Fruit fly (Drosophila melanogaster): ENCODE data around the gene CG31229.

The CG31229 gene

DNA sequence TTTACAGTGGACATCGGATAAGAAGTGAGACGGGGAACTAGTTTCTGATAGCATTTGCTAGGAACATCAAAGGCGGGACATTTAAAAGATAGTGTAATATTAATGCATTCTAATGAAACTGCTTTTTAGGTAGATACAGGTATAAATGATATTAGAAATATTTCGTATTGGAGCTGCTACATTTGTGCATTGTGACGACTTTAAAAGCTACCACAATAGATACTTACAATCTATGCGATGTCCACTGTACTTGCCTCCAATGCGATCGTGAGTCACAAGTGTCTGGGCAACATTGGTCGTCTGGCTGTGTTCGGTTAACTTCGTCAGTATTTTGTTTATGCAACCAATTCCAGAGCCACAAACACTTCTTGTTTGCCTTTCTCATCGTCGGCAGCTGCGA, 2.2 kb downstream of the CG31229 start (continued):
- TF ChIP-seq fd64A (GFP tag; optimal IDR thresholded peaks at IDR 0.05) (no peak), dysf (GFP tag; IDR thresholded peaks at IDR 0.05) (peak; percentile 48; the same call in 1 of the 3 replicates), zfh1 (GFP tag; IDR thresholded peaks at IDR 0.05) (no peak), CG18619 (GFP tag; optimal IDR thresholded peaks at IDR 0.05) (no peak), Blimp-1 (GFP tag; optimal IDR thresholded peaks at IDR 0.05) (peak; percentile 5), tap (tag; optimal IDR thresholded peaks at IDR 0.05) (peak; percentile 12), CG6689 (GFP tag; IDR thresholded peaks at IDR 0.05) (peak; percentile 18; the same call in 1 of the 2 replicates), CG9932 (GFP tag; IDR thresholded peaks at IDR 0.05) (0 out of 2 replicates have a peak, but pooled peaks have one; percentile 24), vfl (GFP tag; optimal IDR thresholded peaks at IDR 0.05) (no peak), CG10979 (tag; optimal IDR thresholded peaks at IDR 0.05) (peak; percentile 2), salm (tag; optimal IDR thresholded peaks at IDR 0.05) (no peak), H15 (GFP tag; IDR thresholded peaks at IDR 0.05) (no peak), Xrp1 (GFP tag; IDR thresholded peaks at IDR 0.05) (peak; percentile 46; the same call in 1 of the 2 replicates), nerfin-2 (GFP tag; IDR thresholded peaks at IDR 0.05; ENCODE audit: partially characterized antibody) (no peak), CG1603 (tag; optimal IDR thresholded peaks at IDR 0.05) (peak; percentile 32), bsh (GFP tag; optimal IDR thresholded peaks at IDR 0.05) (peak; percentile 28 to 37), HLH3B (GFP tag; IDR thresholded peaks at IDR 0.05) (0 out of 2 replicates have a peak, but pooled peaks have one; percentile 20), CG8359 (GFP tag; optimal IDR thresholded peaks at IDR 0.05; ENCODE audit: borderline replicate concordance) (no peak), row (GFP tag; IDR thresholded peaks at IDR 0.05) (peak; percentile 78), lmd (GFP tag; IDR thresholded peaks at IDR 0.05) (peak; percentile 34; the same call in 1 of the 2 replicates), Ada2b (GFP tag; IDR thresholded peaks at IDR 0.05) (peak; percentile 35), grau (tag; optimal IDR thresholded peaks at IDR 0.05) (peak; percentile 89), CG14710 (tag; optimal IDR thresholded peaks at IDR 0.05) (peak; percentile 7), Pdp1 (GFP tag; optimal IDR thresholded peaks at IDR 0.05) (peak; percentile 24 to 86), CG2875 (GFP tag; optimal IDR thresholded peaks at IDR 0.05) (no peak), kay (GFP tag; optimal IDR thresholded peaks at IDR 0.05) (peak; percentile 25), corto (GFP tag; optimal IDR thresholded peaks at IDR 0.05) (no peak), Deaf1 (tag; optimal IDR thresholded peaks at IDR 0.05) (peak; percentile 66), NfI (GFP tag; optimal IDR thresholded peaks at IDR 0.05) (peak; percentile 0), sens (GFP tag) (peak; percentile 73), Hr51 (GFP tag; optimal IDR thresholded peaks at IDR 0.05) (peak in 1 of 2 experiments; percentile 13), CG2116 (GFP tag; optimal IDR thresholded peaks at IDR 0.05) (no peak), Rfx (GFP tag; IDR thresholded peaks at IDR 0.05) (peak; percentile 12; the same call in 1 of the 2 replicates), CG9817 (tag; optimal IDR thresholded peaks at IDR 0.05) (peak; percentile 47), dmrt99B (tag; optimal IDR thresholded peaks at IDR 0.05) (no peak), unpg (GFP tag; optimal IDR thresholded peaks at IDR 0.05) (peak; percentile 2), az2 (GFP tag; optimal IDR thresholded peaks at IDR 0.05) (peak; percentile 7), CG2712 (tag; optimal IDR thresholded peaks at IDR 0.05) (peak; percentile 41), CG4404 (GFP tag; IDR thresholded peaks at IDR 0.05) (no peak), CG13123 (GFP tag; optimal IDR thresholded peaks at IDR 0.05) (no peak), ind (GFP tag; optimal IDR thresholded peaks at IDR 0.05) (peak; percentile 28), mirr (GFP tag; optimal IDR thresholded peaks at IDR 0.05) (no peak), CG9609 (GFP tag; optimal IDR thresholded peaks at IDR 0.05) (no peak), CG17361 (GFP tag; IDR thresholded peaks at IDR 0.05) (no peak), Fer1 (GFP tag; optimal IDR thresholded peaks at IDR 0.05) (peak; percentile 46), CG11504 (tag; optimal IDR thresholded peaks at IDR 0.05) (peak; percentile 67), tin (GFP tag; optimal IDR thresholded peaks at IDR 0.05) (peak; percentile 12), CG10267 (tag; optimal IDR thresholded peaks at IDR 0.05) (no peak), CG10543 (GFP tag; optimal IDR thresholded peaks at IDR 0.05) (peak; percentile 48), Dip2 (GFP tag; IDR thresholded peaks at IDR 0.05) (no peak)

All from whole organism, embryonic.